Worm (Caenorhabditis elegans) whole organism, L4/young adult: Measurements from ENCODE around the gene acbp-8.

Experiments
- W03F9.2 ChIP-seq: fragments of 150-350 bp; optimal IDR thresholded peaks from 2 replicates; lab custom pipeline; 2014; ENCODE audit warnings: missing biosample characterization, missing genetic modification characterization
- him-1 ChIP-seq: sonication (generic microtip); optimal IDR thresholded peaks from 2 replicates; lab custom pipeline; 2016; ENCODE audit warnings: missing genotype, missing genetic modification reagents, missing genetic modification characterization, missing compliant biosample characterization

DNA sequence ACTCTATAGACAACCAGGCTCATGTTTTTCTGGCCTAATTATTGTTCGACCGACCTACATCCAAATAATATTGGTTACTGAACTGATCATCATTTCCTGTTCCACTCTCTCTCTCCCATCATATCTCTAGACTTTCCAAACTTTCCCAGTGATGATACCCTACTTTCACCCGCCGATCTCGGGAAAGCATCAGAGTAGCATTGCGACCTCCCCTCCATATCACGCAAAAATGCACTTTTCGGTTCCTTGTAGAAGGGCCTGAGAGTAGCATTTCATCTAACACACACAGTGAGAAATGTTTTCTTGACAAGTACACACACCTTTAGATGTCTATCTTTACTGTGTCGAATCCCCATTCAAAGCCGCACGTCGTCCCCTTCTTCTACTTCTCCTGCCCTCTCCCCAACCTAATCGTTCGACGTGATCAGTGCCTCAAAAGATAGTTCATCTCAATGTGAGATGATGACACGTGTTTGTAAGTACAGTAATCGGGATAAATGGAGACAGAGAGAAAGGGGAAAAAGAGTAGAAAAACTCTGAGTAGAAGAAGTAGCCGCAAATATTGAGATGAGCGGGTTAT, 4.1 kb downstream of the acbp-8 start:
- no peak for TF ChIP-seq him-1
- no peak for TF ChIP-seq W03F9.2 (tag; lab: Kevin White, UChicago)
